Worm (Caenorhabditis elegans): ENCODE results near the gene gldi-4.

DNA sequence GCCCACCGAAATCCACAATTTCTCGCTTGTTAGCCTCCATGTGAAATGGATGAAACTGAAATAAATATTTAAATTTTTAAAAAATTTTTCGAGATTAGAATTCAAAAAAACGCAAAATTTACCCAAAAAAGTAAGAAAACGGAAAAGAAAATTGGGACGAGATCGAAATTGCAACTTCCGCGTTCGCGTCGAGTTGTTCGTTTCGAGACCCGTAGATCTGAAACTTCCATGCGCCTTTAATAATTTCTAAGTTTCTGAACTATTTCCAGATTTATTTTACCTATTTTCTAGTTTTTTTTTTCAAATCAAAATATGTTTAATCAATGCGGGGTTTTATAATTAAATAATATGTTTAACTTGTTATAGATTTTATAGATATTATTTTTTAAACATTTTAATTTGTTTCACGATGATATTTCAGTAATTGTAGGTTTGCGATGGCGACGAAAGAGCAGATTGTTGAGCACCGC is 40.3 kb upstream of the gldi-4 start, which contains the start of the genes pgl-1 and him-3:
- TF ChIP-seq lir-3 (tag; optimal IDR thresholded peaks at IDR 0.05) (no peak), nhr-28 (tag; optimal IDR thresholded peaks at IDR 0.05) (no peak), daf-8 (GFP tag; IDR thresholded peaks at IDR 0.05) (no peak), egl-27 (tag; optimal IDR thresholded peaks at IDR 0.05) (no peak), unc-130 (GFP tag; optimal IDR thresholded peaks at IDR 0.05) (no peak), ces-1 (GFP tag; optimal IDR thresholded peaks at IDR 0.05) (no peak)
